Worm (Caenorhabditis elegans) whole organism, L3 larva: Measurements from ENCODE around the gene R155.5.

Experiments
- R02D3.7 ChIP-seq: fragments of 150-350 bp; optimal IDR thresholded peaks from 2 replicates; lab custom pipeline; 2014; ENCODE audit warnings: missing biosample characterization, missing genetic modification characterization
- ZK546.5 ChIP-seq: sonication (generic microtip); optimal IDR thresholded peaks from 2 replicates; lab custom pipeline; 2017; ENCODE audit warnings: missing biosample characterization, missing genetic modification characterization
- aly-2 ChIP-seq: fragments of 150-350 bp; optimal IDR thresholded peaks from 2 replicates; lab custom pipeline; 2014; ENCODE audit warnings: missing biosample characterization, missing genetic modification characterization
- ama-1 ChIP-seq: fragments of 150-350 bp; optimal IDR thresholded peaks from 2 replicates; lab custom pipeline; 2018
- ceh-16 ChIP-seq: sonication (generic microtip); optimal IDR thresholded peaks from 2 replicates; lab custom pipeline; 2017; ENCODE audit warnings: missing biosample characterization, missing genetic modification characterization
- ceh-28 ChIP-seq: fragments of 150-350 bp; optimal IDR thresholded peaks from 2 replicates; lab custom pipeline; 2014; ENCODE audit warnings: missing biosample characterization, missing genetic modification reagents, missing genetic modification characterization
- ceh-82 ChIP-seq: fragments of 150-350 bp; optimal IDR thresholded peaks from 2 replicates; lab custom pipeline; 2014; ENCODE audit warnings: missing biosample characterization, missing genetic modification characterization
- ceh-9 ChIP-seq: sonication (generic microtip); optimal IDR thresholded peaks from 2 replicates; lab custom pipeline; 2018; ENCODE audit warnings: missing biosample characterization, missing genetic modification characterization
- daf-12 ChIP-seq: fragments of 150-350 bp; optimal IDR thresholded peaks from 2 replicates; lab custom pipeline; 2014; ENCODE audit warnings: missing biosample characterization, missing genetic modification reagents, missing genetic modification characterization
- egl-27 ChIP-seq: sonication (generic microtip); optimal IDR thresholded peaks from 4 replicates; lab custom pipeline; 2017; ENCODE audit warnings: missing biosample characterization, missing genetic modification reagents, missing genetic modification characterization
- egl-5 ChIP-seq: fragments of 150-350 bp; optimal IDR thresholded peaks from 2 replicates; lab custom pipeline; 2017; ENCODE audit warnings: missing biosample characterization, missing genetic modification reagents, missing genetic modification characterization, inconsistent platforms
- elt-1 ChIP-seq: fragments of 150-350 bp; optimal IDR thresholded peaks from 2 replicates; lab custom pipeline; 2014; ENCODE audit warnings: missing biosample characterization, missing genetic modification characterization
- elt-2 ChIP-seq: sonication (generic microtip); optimal IDR thresholded peaks from 2 replicates; lab custom pipeline; 2016; ENCODE audit warnings: missing genetic modification reagents, mild to moderate bottlenecking, missing genetic modification characterization, missing compliant biosample characterization
- elt-3 ChIP-seq, 3 experiments: fragments of 150-350 bp in 1 of 3; sonication (generic microtip) in 2 of 3; optimal IDR thresholded peaks; 2 replicates in 2 of 3; 4 replicates in 1 of 3; lab custom pipeline; 2014 to 2017; ENCODE audit warnings: missing biosample characterization in 3 of 3, missing genetic modification characterization in 3 of 3
- eor-1 ChIP-seq, 2 experiments: fragments of 150-350 bp; optimal IDR thresholded peaks; 2 replicates each; lab custom pipeline; 2014 to 2018; ENCODE audit warnings: missing biosample characterization in 2 of 2, missing genetic modification characterization in 2 of 2
- fkh-10 ChIP-seq: sonication (generic microtip); optimal IDR thresholded peaks from 2 replicates; lab custom pipeline; 2017; ENCODE audit warnings: missing biosample characterization, missing genetic modification reagents, missing genetic modification characterization
- fkh-2 ChIP-seq: fragments of 150-350 bp; optimal IDR thresholded peaks from 2 replicates; lab custom pipeline; 2014; ENCODE audit warnings: missing biosample characterization, missing genetic modification reagents, missing genetic modification characterization
- fos-1 ChIP-seq: fragments of 150-350 bp; optimal IDR thresholded peaks from 2 replicates; lab custom pipeline; 2014; ENCODE audit warnings: missing biosample characterization, missing genetic modification characterization
- hmg-11 ChIP-seq: sonication (generic microtip); optimal IDR thresholded peaks from 2 replicates; lab custom pipeline; 2016; ENCODE audit warnings: missing genetic modification characterization, missing compliant biosample characterization
- jun-1 ChIP-seq: fragments of 150-350 bp; optimal IDR thresholded peaks from 2 replicates; lab custom pipeline; 2014; ENCODE audit warnings: missing biosample characterization, missing genetic modification reagents, missing genetic modification characterization
- lin-15B ChIP-seq: fragments of 150-350 bp; optimal IDR thresholded peaks from 2 replicates; lab custom pipeline; 2014; ENCODE audit warnings: missing biosample characterization, missing genetic modification characterization
- lin-39 ChIP-seq: fragments of 150-350 bp; optimal IDR thresholded peaks from 2 replicates; lab custom pipeline; 2018; ENCODE audit warnings: missing biosample characterization, missing genetic modification reagents, missing genetic modification characterization
- lsy-12 ChIP-seq: sonication (generic microtip); optimal IDR thresholded peaks from 2 replicates; lab custom pipeline; 2016; ENCODE audit warnings: mild to moderate bottlenecking, missing genetic modification characterization, missing compliant biosample characterization
- mdl-1 ChIP-seq: fragments of 150-350 bp; optimal IDR thresholded peaks from 2 replicates; lab custom pipeline; 2014; ENCODE audit warnings: missing biosample characterization, missing genetic modification characterization
- mml-1 ChIP-seq: fragments of 150-350 bp; sonication (generic microtip); optimal IDR thresholded peaks from 3 replicates; lab custom pipeline; 2014; ENCODE audit warnings: missing biosample characterization, missing genetic modification characterization
- nfya-1 ChIP-seq: sonication (generic microtip); optimal IDR thresholded peaks from 2 replicates; lab custom pipeline; 2017; ENCODE audit warnings: missing genetic modification characterization, mild to moderate bottlenecking, missing compliant biosample characterization, antibody characterized with exemption, moderate library complexity; ENCODE audit not compliant: insufficient read depth
- nhr-11 ChIP-seq: fragments of 150-350 bp; optimal IDR thresholded peaks from 2 replicates; lab custom pipeline; 2014; ENCODE audit warnings: missing biosample characterization, missing genetic modification characterization
- nhr-12 ChIP-seq: fragments of 150-350 bp; optimal IDR thresholded peaks from 2 replicates; lab custom pipeline; 2014; ENCODE audit warnings: missing biosample characterization, missing genetic modification characterization
- nhr-23 ChIP-seq: fragments of 150-350 bp; optimal IDR thresholded peaks from 2 replicates; lab custom pipeline; 2014; ENCODE audit warnings: missing biosample characterization, missing genetic modification reagents, missing genetic modification characterization
- nhr-237 ChIP-seq: fragments of 150-350 bp; optimal IDR thresholded peaks from 2 replicates; lab custom pipeline; 2014; ENCODE audit warnings: missing biosample characterization, missing genetic modification characterization
- nhr-25 ChIP-seq: sonication (generic microtip); optimal IDR thresholded peaks from 2 replicates; lab custom pipeline; 2017; ENCODE audit warnings: missing biosample characterization, missing genetic modification characterization
- nhr-28 ChIP-seq: fragments of 150-350 bp; optimal IDR thresholded peaks from 2 replicates; lab custom pipeline; 2014; ENCODE audit warnings: missing biosample characterization, missing genetic modification characterization
- nhr-43 ChIP-seq: sonication (generic microtip); optimal IDR thresholded peaks from 2 replicates; lab custom pipeline; 2016; ENCODE audit warnings: mild to moderate bottlenecking, missing genetic modification characterization, missing compliant biosample characterization; ENCODE audit not compliant: poor library complexity, severe bottlenecking
- nhr-67 ChIP-seq: fragments of 150-350 bp; optimal IDR thresholded peaks from 2 replicates; lab custom pipeline; 2014; ENCODE audit warnings: missing biosample characterization, missing genetic modification characterization
- nhr-76 ChIP-seq: fragments of 150-350 bp; sonication (generic microtip); optimal IDR thresholded peaks from 5 replicates; lab custom pipeline; 2014; ENCODE audit warnings: missing biosample characterization, missing genetic modification characterization
- nhr-77 ChIP-seq: fragments of 150-350 bp; optimal IDR thresholded peaks from 2 replicates; lab custom pipeline; 2014; ENCODE audit warnings: missing biosample characterization, missing genetic modification characterization
- pha-4 ChIP-seq: fragments of 150-350 bp; optimal IDR thresholded peaks from 2 replicates; lab custom pipeline; 2014; ENCODE audit warnings: missing biosample characterization, missing genetic modification reagents, missing genetic modification characterization
- pqm-1 ChIP-seq: fragments of 150-350 bp; optimal IDR thresholded peaks from 2 replicates; lab custom pipeline; 2017; ENCODE audit warnings: missing biosample characterization, missing genetic modification characterization, inconsistent platforms
- sea-2 ChIP-seq: fragments of 150-350 bp; sonication (generic microtip); optimal IDR thresholded peaks from 4 replicates; lab custom pipeline; 2014; ENCODE audit warnings: missing biosample characterization, missing genetic modification reagents, missing genetic modification characterization
- skn-1 ChIP-seq: fragments of 150-350 bp; optimal IDR thresholded peaks from 2 replicates; lab custom pipeline; 2014; ENCODE audit warnings: missing biosample characterization, missing genetic modification characterization
- snpc-4 ChIP-seq: fragments of 150-350 bp; optimal IDR thresholded peaks from 2 replicates; lab custom pipeline; 2014; ENCODE audit warnings: missing biosample characterization, missing genetic modification characterization
- tbx-2 ChIP-seq: sonication (generic microtip); optimal IDR thresholded peaks from 2 replicates; lab custom pipeline; 2016; ENCODE audit warnings: mild to moderate bottlenecking, missing genetic modification characterization, missing compliant biosample characterization
- unc-39 ChIP-seq: sonication (generic microtip); optimal IDR thresholded peaks from 4 replicates; lab custom pipeline; 2017; ENCODE audit warnings: missing biosample characterization, missing genetic modification characterization
- unc-62 ChIP-seq: fragments of 150-350 bp; sonication (generic microtip); optimal IDR thresholded peaks from 4 replicates; lab custom pipeline; 2014; ENCODE audit warnings: missing biosample characterization, missing genetic modification reagents, missing genetic modification characterization
- zag-1 ChIP-seq: fragments of 150-350 bp; optimal IDR thresholded peaks from 2 replicates; lab custom pipeline; 2014; ENCODE audit warnings: missing biosample characterization, missing genetic modification characterization
- ztf-11 ChIP-seq: fragments of 150-350 bp; optimal IDR thresholded peaks from 2 replicates; lab custom pipeline; 2014; ENCODE audit warnings: missing biosample characterization, missing genetic modification characterization
- ztf-4 ChIP-seq: fragments of 150-350 bp; optimal IDR thresholded peaks from 2 replicates; lab custom pipeline; 2014; ENCODE audit warnings: missing biosample characterization, missing genetic modification characterization

R155.5 gene

ce11 chrIII:1922516-1922915, 47.8 kb downstream of the R155.5 start:
- TF ChIP-seq fkh-10 (no peak), nhr-67 (tag; lab: Kevin White, UChicago) (no peak), fkh-2 (tag; lab: Kevin White, UChicago) (no peak), nhr-237 (no peak), mml-1 (tag; lab: Kevin White, UChicago) (no peak), lin-39 (tag; lab: Kevin White, UChicago) (no peak), elt-2 (tag; lab: Kevin White, UChicago) (no peak)

ce11 chrIII:1922081-1922480, 48.3 kb downstream of the R155.5 start:
- no peak for TF ChIP-seq nhr-11 (tag; lab: Kevin White, UChicago)
- no peak for TF ChIP-seq nhr-67 (tag; lab: Kevin White, UChicago)
- no peak for TF ChIP-seq egl-5 (tag; lab: Kevin White, UChicago)
- TF ChIP-seq tbx-2 (tag; lab: Kevin White, UChicago) = no peak
- TF ChIP-seq ama-1 (lab: Kevin White, UChicago) = no peak
- no peak for TF ChIP-seq ceh-82 (tag; lab: Kevin White, UChicago)
- no peak for TF ChIP-seq elt-1 (tag; lab: Kevin White, UChicago)
- no peak for TF ChIP-seq unc-39 (tag; lab: Kevin White, UChicago)
- TF ChIP-seq ztf-4 (tag; lab: Kevin White, UChicago) = no peak
- no peak for TF ChIP-seq skn-1
- TF ChIP-seq egl-27 = no peak
- no peak for TF ChIP-seq jun-1

- TF ChIP-seq zag-1 (tag; lab: Kevin White, UChicago) (peak; percentile 71), ceh-9 (no peak), mml-1 (tag; lab: Kevin White, UChicago) (no peak), pqm-1 (tag; lab: Kevin White, UChicago) (peak; percentile 80), mdl-1 (tag; lab: Kevin White, UChicago) (peak; percentile 87), snpc-4 (peak; percentile 73), elt-2 (tag; lab: Kevin White, UChicago) (peak; percentile 92), pha-4 (tag; lab: Kevin White, UChicago) (peak; percentile 94), ceh-82 (tag; lab: Kevin White, UChicago) (peak; percentile 52), elt-1 (tag; lab: Kevin White, UChicago) (peak; percentile 70), unc-39 (tag; lab: Kevin White, UChicago) (no peak), fos-1 (tag; lab: Kevin White, UChicago) (peak; percentile 54), ztf-4 (tag; lab: Kevin White, UChicago) (peak; percentile 36), skn-1 (peak; percentile 71), jun-1 (peak; percentile 96), nhr-43 (peak; percentile 97), nfya-1 (tag; lab: Kevin White, UChicago) (peak; percentile 91), egl-5 (tag; lab: Kevin White, UChicago) (peak; percentile 52), fkh-2 (tag; lab: Kevin White, UChicago) (no peak), nhr-67 (tag; lab: Kevin White, UChicago) (no peak), nhr-11 (tag; lab: Kevin White, UChicago) (peak; percentile 90), lsy-12 (peak; percentile 89), sea-2 (peak; percentile 11), nhr-12 (no peak), ztf-11 (tag; lab: Kevin White, UChicago) (no peak), nhr-28 (no peak), ceh-28 (tag; lab: Kevin White, UChicago) (peak; percentile 91), ZK546.5 (tag; lab: Kevin White, UChicago) (no peak), lin-39 (tag; lab: Kevin White, UChicago) (peak; percentile 35), ama-1 (lab: Kevin White, UChicago) (peak; percentile 29), nhr-237 (no peak), eor-1 (tag; optimal IDR thresholded peaks at IDR 0.05; lab: Kevin White, UChicago) (peak in 1 of 2 experiments; percentile 55), tbx-2 (tag; lab: Kevin White, UChicago) (peak; percentile 96), lin-15B (tag; lab: Kevin White, UChicago) (peak; percentile 63), R02D3.7 (tag; lab: Kevin White, UChicago) (peak; percentile 72), elt-3 (tag; optimal IDR thresholded peaks at IDR 0.05; lab: Kevin White, UChicago) (peak; percentile 4 to 82 (median 31)), nhr-23 (peak; percentile 95), nhr-76 (tag; lab: Kevin White, UChicago) (no peak), ceh-16 (no peak), fkh-10 (peak; percentile 93), daf-12 (tag; lab: Kevin White, UChicago) (peak; percentile 25), hmg-11 (tag; lab: Kevin White, UChicago) (peak; percentile 94), unc-62 (GFP tag; lab: Kevin White, UChicago) (peak; percentile 39), egl-27 (peak; percentile 86), nhr-77 (tag; lab: Kevin White, UChicago) (peak; percentile 42), nhr-25 (tag; lab: Kevin White, UChicago) (peak; percentile 88), aly-2 (no peak)
These were observed 49.1 kb downstream of the R155.5 start for ce11 chrIII:1921136-1921680.
